Worm (Caenorhabditis elegans): ENCODE measurements around the gene ttr-39.

The ttr-39 gene

DNA sequence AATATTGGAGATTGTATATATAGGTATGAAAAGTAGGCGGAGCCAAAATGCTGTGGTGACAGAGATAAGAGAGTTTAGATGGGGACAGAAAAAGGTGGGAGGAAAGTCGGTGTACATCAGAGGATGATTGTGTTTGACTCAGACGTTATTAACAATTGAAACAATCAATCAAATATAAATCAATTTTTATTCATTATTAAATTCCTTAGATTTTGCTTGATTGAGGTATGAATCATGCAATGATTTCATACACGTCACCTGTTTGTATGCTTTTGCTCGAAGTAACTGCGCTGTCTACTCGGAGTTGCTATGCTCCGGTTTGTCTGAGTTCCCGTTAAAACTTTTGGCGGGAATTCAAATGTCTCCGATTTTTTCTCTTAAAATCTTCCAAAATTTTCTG lies 25.5 kb upstream of the ttr-39 start, which contains the start of gene C04G2.10:
Gene C04G2.10, plus strand, starts transcription at position 301 of the 400 bp plus-strand sequence.
- TF ChIP-seq npax-4 (tag; optimal IDR thresholded peaks at IDR 0.05) (no peak), dve-1 (tag; optimal IDR thresholded peaks at IDR 0.05) (no peak), pha-4 (tag; optimal IDR thresholded peaks at IDR 0.05) (no peak), lin-11 (tag; optimal IDR thresholded peaks at IDR 0.05) (no peak), ceh-9 (tag; optimal IDR thresholded peaks at IDR 0.05) (no peak), pha-2 (tag; optimal IDR thresholded peaks at IDR 0.05) (no peak)

ce11 chrIV:10112570-10112969 lies 22.9 kb upstream of the ttr-39 start, which contains the start of gene nsph-3.2:
Gene nsph-3.2 (plus strand): TSS chrIV:10112870.
- TF ChIP-seq ceh-45 (GFP tag; IDR thresholded peaks at IDR 0.05) (no peak), hlh-30 (tag; optimal IDR thresholded peaks at IDR 0.05; ENCODE audit: insufficient read depth) (no peak), K09A11.1 (tag; optimal IDR thresholded peaks at IDR 0.05; ENCODE audit: insufficient read depth) (no peak), F13H6.1 (tag; optimal IDR thresholded peaks at IDR 0.05) (no peak), pax-1 (tag; optimal IDR thresholded peaks at IDR 0.05) (no peak), ceh-14 (tag; optimal IDR thresholded peaks at IDR 0.05) (no peak), elt-2 (tag; optimal IDR thresholded peaks at IDR 0.05) (no peak), ceh-9 (tag; optimal IDR thresholded peaks at IDR 0.05) (no peak), nhr-232 (tag; optimal IDR thresholded peaks at IDR 0.05) (no peak)

DNA sequence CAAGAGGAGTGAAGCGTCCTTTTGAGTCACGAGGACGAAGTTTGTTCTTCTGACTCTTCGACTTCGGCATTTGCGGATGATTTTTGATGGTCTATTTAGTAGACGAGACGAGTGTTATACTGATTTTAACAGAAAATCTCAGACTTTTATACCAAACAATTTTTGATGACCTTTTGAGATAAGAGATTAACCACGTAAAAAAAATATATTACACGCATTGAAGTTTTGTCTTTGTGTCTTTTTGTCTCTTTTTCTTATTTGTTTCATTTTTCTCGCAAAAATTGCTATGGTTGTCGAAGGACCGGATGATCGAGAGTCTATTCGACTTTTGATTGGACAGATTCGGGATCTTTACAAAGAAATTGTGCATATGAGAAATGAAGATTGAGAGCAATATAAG lies 21.8 kb upstream of the ttr-39 start, which contains the start of gene spch-1:
Gene spch-1, minus strand, starts transcription at position 101 of the 400 bp plus-strand sequence.
- no peak for TF ChIP-seq nfya-1 (tag; optimal IDR thresholded peaks at IDR 0.05)
- no peak for TF ChIP-seq ceh-9 (tag; optimal IDR thresholded peaks at IDR 0.05)
- TF ChIP-seq ets-4 (tag; optimal IDR thresholded peaks at IDR 0.05) = no peak
- TF ChIP-seq pat-9 (tag; optimal IDR thresholded peaks at IDR 0.05) = no peak
- no peak for TF ChIP-seq dmd-4 (tag; optimal IDR thresholded peaks at IDR 0.05; ENCODE audit: borderline replicate concordance)
- TF ChIP-seq gmeb-2 (tag; optimal IDR thresholded peaks at IDR 0.05) = no peak
- no peak for TF ChIP-seq fkh-10 (GFP tag; optimal IDR thresholded peaks at IDR 0.05)
- TF ChIP-seq odd-2 (tag; optimal IDR thresholded peaks at IDR 0.05) = no peak
- no peak for TF ChIP-seq lim-6 (tag; optimal IDR thresholded peaks at IDR 0.05)
- TF ChIP-seq hlh-13 (GFP tag; optimal IDR thresholded peaks at IDR 0.05) = no peak
- no peak for TF ChIP-seq C08G9.2 (tag; optimal IDR thresholded peaks at IDR 0.05)
- TF ChIP-seq sox-4 (tag; optimal IDR thresholded peaks at IDR 0.05) = no peak
- no peak for TF ChIP-seq rnt-1 (tag; optimal IDR thresholded peaks at IDR 0.05)
- TF ChIP-seq T23F11.4 (GFP tag; optimal IDR thresholded peaks at IDR 0.05) = no peak
- no peak for TF ChIP-seq ceh-18 (tag; optimal IDR thresholded peaks at IDR 0.05)
- TF ChIP-seq tbx-2 (tag; optimal IDR thresholded peaks at IDR 0.05) = no peak

ce11 chrIV:10110870-10111269 lies 21.2 kb upstream of the ttr-39 start:
- TF ChIP-seq pros-1 (tag; optimal IDR thresholded peaks at IDR 0.05) (no peak), ceh-30 (tag; optimal IDR thresholded peaks at IDR 0.05) (no peak), eyg-1 (tag; optimal IDR thresholded peaks at IDR 0.05) (no peak), pat-9 (tag; optimal IDR thresholded peaks at IDR 0.05) (no peak), ceh-9 (tag; optimal IDR thresholded peaks at IDR 0.05) (no peak), pha-2 (tag; optimal IDR thresholded peaks at IDR 0.05) (no peak), odd-2 (tag; optimal IDR thresholded peaks at IDR 0.05) (no peak), F13H6.1 (tag; optimal IDR thresholded peaks at IDR 0.05) (no peak), gmeb-2 (tag; optimal IDR thresholded peaks at IDR 0.05) (no peak), ceh-48 (tag; optimal IDR thresholded peaks at IDR 0.05) (no peak), ref-2 (tag; optimal IDR thresholded peaks at IDR 0.05) (no peak), ceh-19 (GFP tag; optimal IDR thresholded peaks at IDR 0.05) (no peak), unc-55 (GFP tag; optimal IDR thresholded peaks at IDR 0.05) (no peak), rnt-1 (tag; optimal IDR thresholded peaks at IDR 0.05) (no peak), T23F11.4 (GFP tag; optimal IDR thresholded peaks at IDR 0.05) (no peak)
